Worm (Caenorhabditis elegans): Measurements from ENCODE around the gene F45E12.6.

ce11 chrII:7314083-7314482, at the start of gene F45E12.6:
- TF ChIP-seq nhr-25 (tag; optimal IDR thresholded peaks at IDR 0.05; ENCODE audit: borderline replicate concordance, insufficient read depth) = no peak
- no peak for TF ChIP-seq egl-27 (tag; optimal IDR thresholded peaks at IDR 0.05)
- TF ChIP-seq ztf-7 (tag; optimal IDR thresholded peaks at IDR 0.05) = no peak
- no peak for TF ChIP-seq lir-3 (tag; optimal IDR thresholded peaks at IDR 0.05)
- TF ChIP-seq dve-1 (tag; optimal IDR thresholded peaks at IDR 0.05; ENCODE audit: insufficient read depth) = no peak
- no peak for TF ChIP-seq mdl-1 (tag; optimal IDR thresholded peaks at IDR 0.05)
- no peak for TF ChIP-seq nhr-237 (tag; optimal IDR thresholded peaks at IDR 0.05)
- TF ChIP-seq Y75B8A.6 (GFP tag; IDR thresholded peaks at IDR 0.05) = no peak
- no peak for TF ChIP-seq mep-1 (tag; optimal IDR thresholded peaks at IDR 0.05)
- TF ChIP-seq snpc-4 (tag; optimal IDR thresholded peaks at IDR 0.05) = no peak
- no peak for TF ChIP-seq nhr-6 (tag; optimal IDR thresholded peaks at IDR 0.05)
- no peak for TF ChIP-seq ces-1 (GFP tag; optimal IDR thresholded peaks at IDR 0.05)

Data from whole organism, L4 larva.